Fruit fly (Drosophila melanogaster) Kc167 (cell line): Measurements from ENCODE around the gene CG45060.

ENCODE experiments used
- Myc ChIP-seq: fragments of >200 bp; optimal IDR thresholded peaks from 2 replicates; lab custom pipeline; 2017; ENCODE audit warnings: missing external identifiers
- Sin3A ChIP-seq: fragments of >200 bp; optimal IDR thresholded peaks from 2 replicates; lab custom pipeline; 2018; ENCODE audit warnings: missing external identifiers
- h ChIP-seq: fragments of >200 bp; optimal IDR thresholded peaks from 3 replicates; lab custom pipeline; 2018; ENCODE audit warnings: missing external identifiers
- insv ChIP-seq: fragments of >200 bp; optimal IDR thresholded peaks from 3 replicates; lab custom pipeline; 2018; ENCODE audit warnings: missing external identifiers
- psq ChIP-seq: fragments of >200 bp; optimal IDR thresholded peaks from 2 replicates; lab custom pipeline; 2017; ENCODE audit warnings: missing external identifiers
- ttk ChIP-seq: sonication (Bioruptor generic); optimal IDR thresholded peaks from 2 replicates; lab custom pipeline; 2017; ENCODE audit warnings: missing external identifiers

CG45060 gene

DNA sequence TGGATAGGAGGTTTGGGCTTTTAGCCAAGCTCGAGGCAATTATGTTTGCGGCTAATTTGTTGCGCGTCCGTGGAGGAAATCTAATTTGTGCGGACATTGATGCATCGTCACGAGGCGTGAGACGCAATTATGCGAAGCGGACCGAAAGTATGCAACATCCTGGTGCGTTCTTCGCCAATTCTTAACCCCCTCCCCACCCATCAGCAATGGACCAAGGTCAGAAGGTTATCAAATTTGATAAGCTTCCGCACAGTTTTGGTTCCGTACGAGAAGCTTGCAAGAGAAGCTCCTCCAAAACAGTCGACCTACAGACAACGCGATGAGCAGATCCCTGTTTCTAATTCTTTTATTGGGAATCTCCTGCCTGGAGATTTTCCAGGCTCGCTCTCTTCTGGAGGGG lies 9.8 kb upstream of the CG45060 start, which contains the start of gene CG1468:
Gene CG1468 (plus strand): TSS at position 298 of the 400 bp plus-strand sequence.
- TF ChIP-seq Myc (lab: Kevin White, UChicago) (no peak), ttk (lab: Kevin White, UChicago) (no peak), h (lab: Kevin White, UChicago) (no peak), psq (lab: Kevin White, UChicago) (no peak)

DNA sequence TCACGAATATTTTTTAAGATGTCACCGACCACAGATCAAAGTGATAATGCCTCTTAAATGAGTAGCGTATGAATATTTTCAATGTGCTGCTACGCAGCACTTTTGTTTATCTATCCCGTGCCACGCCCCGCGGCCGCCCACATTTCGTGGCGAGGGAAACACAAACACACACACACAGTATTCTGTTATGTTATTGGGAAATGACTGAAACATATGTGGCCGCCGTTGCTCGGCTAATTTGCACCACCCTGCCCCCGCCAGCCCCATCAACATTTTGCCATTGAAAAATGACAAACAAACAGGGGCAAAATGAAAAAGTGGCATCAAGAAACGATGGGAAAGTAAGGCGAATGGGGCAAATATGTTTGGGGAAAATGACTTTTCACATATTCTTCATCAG lies 8.9 kb upstream of the CG45060 start:
- no peak for TF ChIP-seq Myc (lab: Kevin White, UChicago)
- TF ChIP-seq psq (lab: Kevin White, UChicago), result no peak
- TF ChIP-seq h (lab: Kevin White, UChicago), result no peak
- no peak for TF ChIP-seq Sin3A (lab: Kevin White, UChicago)
- no peak for TF ChIP-seq insv (lab: Kevin White, UChicago)
- no peak for TF ChIP-seq ttk (lab: Kevin White, UChicago)

DNA sequence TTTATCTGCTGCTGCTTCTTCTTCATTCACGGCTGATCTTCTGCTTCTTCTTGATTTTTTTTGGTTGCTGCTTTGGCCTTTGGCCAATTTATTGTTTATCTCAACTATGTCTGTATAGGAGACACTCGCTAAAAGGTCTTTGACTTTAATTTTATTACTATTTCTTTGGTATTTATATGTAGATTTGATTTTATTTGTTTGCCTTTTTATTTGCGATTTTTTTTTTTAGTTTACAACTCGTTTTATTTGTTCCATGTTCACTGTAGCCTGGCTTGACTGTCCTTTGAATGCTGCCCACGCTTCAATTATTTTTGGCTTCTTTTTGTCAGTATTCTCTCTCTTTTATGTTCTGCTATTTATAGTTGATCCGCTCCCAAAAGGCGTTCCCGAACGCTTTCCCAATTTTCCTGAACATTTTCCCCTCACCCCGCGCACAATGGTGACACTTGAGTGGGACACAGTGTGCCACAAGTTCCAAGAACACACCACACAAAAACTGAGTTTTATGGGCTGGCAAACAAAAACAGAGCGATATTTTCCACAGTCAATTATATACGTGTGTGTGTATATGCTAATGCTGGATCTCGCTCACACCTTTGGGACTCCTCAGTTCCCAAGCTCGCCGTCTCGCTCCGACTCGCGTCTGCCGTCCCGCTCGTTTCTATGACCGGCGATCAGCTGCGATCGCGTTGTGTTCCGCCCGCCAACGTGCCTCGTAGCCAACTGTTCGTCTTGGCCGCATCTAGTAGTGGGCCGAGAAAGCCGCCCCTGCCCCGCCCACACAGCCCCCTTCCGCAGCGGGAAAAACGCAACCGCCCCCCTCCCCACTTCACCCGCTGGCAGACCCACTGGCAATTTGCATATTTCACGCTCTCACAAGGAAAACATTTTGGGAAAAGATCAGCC lies 7.8 kb upstream of the CG45060 start, which contains the start of gene CG15247:
Gene CG15247 (minus strand): TSS at position 725 of the 906 bp plus-strand sequence.
- no peak for TF ChIP-seq Sin3A (lab: Kevin White, UChicago)
- TF ChIP-seq insv (lab: Kevin White, UChicago), result no peak
- TF ChIP-seq ttk (lab: Kevin White, UChicago), result no peak
- no peak for TF ChIP-seq h (lab: Kevin White, UChicago)
- TF ChIP-seq Myc (lab: Kevin White, UChicago), result no peak

DNA sequence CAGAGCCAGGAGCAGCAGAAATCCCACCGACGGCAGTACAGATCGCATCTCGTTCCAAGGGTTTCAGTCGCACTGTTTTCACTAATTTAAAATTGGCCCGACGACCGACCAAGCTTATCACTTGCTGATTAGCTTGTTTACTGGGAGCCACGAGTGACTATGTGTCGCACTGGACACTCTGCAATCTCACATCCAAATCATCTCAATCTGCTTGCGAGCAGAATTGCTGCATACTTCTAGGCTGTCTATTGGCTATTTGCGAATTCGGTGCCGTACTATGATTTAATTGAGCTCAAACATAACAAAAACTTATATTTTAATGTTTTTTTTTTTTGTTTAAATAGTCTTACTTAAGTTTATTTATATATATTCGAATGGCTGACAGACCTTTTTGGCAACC lies 5.5 kb upstream of the CG45060 start, which contains the start of gene CG32695:
Gene CG32695 (minus strand): TSS at position 141 of the 400 bp plus-strand sequence.
- TF ChIP-seq Myc (lab: Kevin White, UChicago) (no peak), psq (lab: Kevin White, UChicago) (no peak), insv (lab: Kevin White, UChicago) (no peak), Sin3A (lab: Kevin White, UChicago) (no peak), ttk (lab: Kevin White, UChicago) (no peak), h (lab: Kevin White, UChicago) (no peak)

DNA sequence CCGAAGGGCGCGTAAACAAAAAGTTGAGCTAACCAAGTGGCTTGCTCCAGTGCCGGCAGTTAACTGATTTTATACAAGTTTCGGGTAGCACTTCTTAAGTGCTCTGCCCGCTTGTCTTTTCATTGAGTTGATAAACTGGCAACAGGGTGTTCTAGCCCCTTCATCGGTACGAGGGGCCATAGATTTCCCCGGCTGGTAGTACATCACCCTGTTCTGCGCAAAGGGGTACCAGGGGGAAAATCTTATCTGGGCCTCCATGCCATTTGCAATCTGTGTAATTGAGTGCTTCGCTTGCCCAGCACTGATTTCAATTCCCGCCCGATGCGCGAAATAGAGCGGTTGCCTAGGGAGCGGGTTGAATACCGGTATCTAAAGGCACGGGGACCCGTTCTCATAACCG lies 3.3 kb upstream of the CG45060 start, which contains the start of gene CG45061:
Gene CG45061 (minus strand): TSS at position 71 of the 400 bp plus-strand sequence.
- TF ChIP-seq Myc (lab: Kevin White, UChicago), result no peak
- no peak for TF ChIP-seq Sin3A (lab: Kevin White, UChicago)
- no peak for TF ChIP-seq insv (lab: Kevin White, UChicago)
- no peak for TF ChIP-seq ttk (lab: Kevin White, UChicago)
- TF ChIP-seq h (lab: Kevin White, UChicago), result no peak
- TF ChIP-seq psq (lab: Kevin White, UChicago), result no peak

DNA sequence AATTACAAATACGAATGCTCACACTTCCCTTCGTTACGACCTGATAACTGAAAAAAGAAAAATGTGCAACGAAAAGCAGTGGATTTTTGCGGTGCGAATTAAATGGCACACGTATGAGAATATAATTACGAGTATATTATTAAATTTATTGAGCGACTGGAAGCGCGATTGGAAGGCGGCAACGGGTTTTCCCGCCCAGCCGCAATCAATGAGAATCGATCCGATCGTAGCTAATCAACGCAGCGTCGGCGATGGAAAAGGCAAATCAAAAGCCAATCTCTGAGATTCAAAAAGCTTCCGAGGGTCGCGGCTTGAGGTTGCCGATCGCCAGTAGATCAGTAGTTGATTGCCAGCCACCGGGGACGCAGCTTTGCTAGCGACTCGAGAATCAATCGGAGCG lies 3.5 kb downstream of the CG45060 start, which contains the start of gene Ser7:
Gene Ser7 (plus strand): TSS at position 352 of the 400 bp plus-strand sequence.
- TF ChIP-seq Sin3A (lab: Kevin White, UChicago), result no peak
- no peak for TF ChIP-seq h (lab: Kevin White, UChicago)
- no peak for TF ChIP-seq ttk (lab: Kevin White, UChicago)
- TF ChIP-seq psq (lab: Kevin White, UChicago), result no peak
- no peak for TF ChIP-seq insv (lab: Kevin White, UChicago)
- TF ChIP-seq Myc (lab: Kevin White, UChicago), result no peak

DNA sequence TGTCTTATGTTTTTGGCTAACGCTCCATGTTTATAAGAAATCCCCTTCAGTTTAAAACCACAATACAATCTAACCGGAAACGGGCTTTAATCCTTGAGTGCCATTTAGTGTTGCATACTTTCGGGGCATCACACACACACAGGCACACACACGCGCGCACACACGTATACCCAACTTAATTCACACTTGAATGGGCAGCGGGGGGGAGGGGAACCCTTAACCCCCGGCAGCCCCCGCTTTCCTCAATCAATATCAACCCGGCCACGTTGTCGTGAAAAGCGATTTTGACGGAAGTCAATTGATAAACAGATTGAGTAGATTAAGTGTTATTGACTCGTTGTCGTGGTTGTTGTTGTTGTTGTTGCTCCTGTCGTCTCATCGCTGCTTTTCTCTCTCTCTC lies 20.8 kb downstream of the CG45060 start:
- no peak for TF ChIP-seq h (lab: Kevin White, UChicago)
- no peak for TF ChIP-seq Sin3A (lab: Kevin White, UChicago)
- no peak for TF ChIP-seq ttk (lab: Kevin White, UChicago)
- no peak for TF ChIP-seq Myc (lab: Kevin White, UChicago)
- no peak for TF ChIP-seq insv (lab: Kevin White, UChicago)
- no peak for TF ChIP-seq psq (lab: Kevin White, UChicago)

DNA sequence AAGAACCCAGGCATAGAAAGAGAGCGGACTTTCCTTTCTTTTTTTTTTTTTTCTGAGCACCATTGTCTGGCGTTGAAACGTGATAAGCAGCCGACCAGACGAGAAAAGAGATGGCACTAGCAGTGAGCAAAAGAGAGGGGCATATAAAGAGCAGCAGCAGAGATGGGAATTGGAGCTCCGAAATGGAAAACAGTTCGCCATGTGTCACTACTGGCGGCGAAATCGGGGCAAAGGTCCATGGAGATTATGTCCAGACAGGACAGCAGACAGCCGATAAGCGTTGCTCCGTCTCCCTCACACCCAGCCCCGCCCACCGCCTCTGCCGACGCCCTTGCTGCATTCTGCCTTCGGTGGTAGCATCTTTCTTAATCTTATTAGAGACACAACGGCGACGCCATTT lies 35.3 kb downstream of the CG45060 start:
- TF ChIP-seq insv (lab: Kevin White, UChicago) (no peak), Sin3A (lab: Kevin White, UChicago) (no peak), psq (lab: Kevin White, UChicago) (no peak), ttk (lab: Kevin White, UChicago) (no peak), Myc (lab: Kevin White, UChicago) (no peak), h (lab: Kevin White, UChicago) (no peak)

DNA sequence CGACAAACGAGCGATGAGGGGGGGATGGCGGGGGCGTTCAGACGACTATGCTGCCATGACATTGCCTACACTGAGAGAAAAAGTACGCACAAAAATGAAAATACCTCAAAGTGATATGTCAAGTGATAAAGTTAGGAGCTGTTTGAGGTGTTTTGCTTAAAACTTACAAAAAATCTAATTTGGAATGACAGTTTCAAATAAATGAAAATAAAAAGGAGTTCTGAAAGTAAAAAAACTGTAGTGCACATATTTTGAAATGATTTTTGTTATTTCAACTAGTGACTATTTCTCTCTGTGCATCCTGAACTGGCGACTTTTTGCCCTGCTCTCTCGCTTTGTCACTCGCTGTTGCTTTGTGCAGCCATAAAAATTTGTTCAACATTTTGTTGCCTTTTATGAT lies 38.5 kb downstream of the CG45060 start:
- TF ChIP-seq h (lab: Kevin White, UChicago), result no peak
- no peak for TF ChIP-seq Myc (lab: Kevin White, UChicago)
- no peak for TF ChIP-seq psq (lab: Kevin White, UChicago)
- no peak for TF ChIP-seq ttk (lab: Kevin White, UChicago)
- TF ChIP-seq Sin3A (lab: Kevin White, UChicago), result no peak
- TF ChIP-seq insv (lab: Kevin White, UChicago), result no peak
